Worm (Caenorhabditis elegans) whole organism, young adult: ENCODE measurements around the gene C35B1.8.
A peak's percentile ranks its signal among the peaks of the same experiment; 100 is the strongest.

Source experiments
- C17E4.6 ChIP-seq: fragments of 200-800 bp; sonication (Bioruptor generic); IDR thresholded peaks from 2 replicates; pipeline ENCODE4 v1.3.6; 2022; ENCODE audit warnings: missing genetic modification reagents, missing genetic modification characterization, missing compliant biosample characterization
- D2030.7 ChIP-seq: fragments of 200-800 bp; sonication (Bioruptor generic); IDR thresholded peaks from 2 replicates; pipeline ENCODE4 v1.3.6; 2022; ENCODE audit warnings: missing genetic modification reagents, missing genetic modification characterization, missing compliant biosample characterization
- F33H1.4 ChIP-seq: fragments of 200-800 bp; sonication (Bioruptor generic); IDR thresholded peaks from 2 replicates; pipeline ENCODE4 v1.3.6; 2022; ENCODE audit warnings: missing genetic modification reagents, missing genetic modification characterization, missing compliant biosample characterization
- F55B11.4 ChIP-seq: sonication (generic microtip); optimal IDR thresholded peaks from 2 replicates; lab custom pipeline; 2016; ENCODE audit warnings: missing compliant biosample characterization, missing genetic modification characterization, borderline replicate concordance; ENCODE audit not compliant: insufficient read depth
- F57A8.1 ChIP-seq: fragments of 200-800 bp; sonication (Bioruptor generic); optimal IDR thresholded peaks from 2 replicates; lab custom pipeline; 2018; ENCODE audit warnings: mild to moderate bottlenecking, missing genetic modification characterization, moderate library complexity, missing compliant biosample characterization
- Y53F4B.3 ChIP-seq: fragments of 200-800 bp; sonication (Bioruptor generic); IDR thresholded peaks from 2 replicates; pipeline ENCODE4 v1.3.6; 2022; ENCODE audit warnings: missing genetic modification reagents, missing genetic modification characterization, missing compliant biosample characterization
- Y53G8AR.9 ChIP-seq: fragments of 200-800 bp; sonication (Bioruptor generic); conservative IDR thresholded peaks from 2 replicates; pipeline ENCODE4 v1.3.6; 2022; ENCODE audit warnings: missing genetic modification reagents, missing genetic modification characterization, missing compliant biosample characterization
- ZK185.1 ChIP-seq: sonication (generic microtip); optimal IDR thresholded peaks from 2 replicates; lab custom pipeline; 2016; ENCODE audit warnings: mild to moderate bottlenecking, missing genetic modification characterization, missing compliant biosample characterization; ENCODE audit not compliant: poor library complexity, severe bottlenecking
- akir-1 ChIP-seq: fragments of 200-800 bp; sonication (Bioruptor generic); optimal IDR thresholded peaks from 2 replicates; lab custom pipeline; 2018; ENCODE audit warnings: mild to moderate bottlenecking, missing genetic modification characterization, moderate library complexity, missing compliant biosample characterization
- attf-3 ChIP-seq: fragments of 200-800 bp; sonication (Bioruptor generic); conservative IDR thresholded peaks from 2 replicates; pipeline ENCODE4 v1.3.6; 2022; ENCODE audit warnings: missing genetic modification reagents, missing genetic modification characterization, missing compliant biosample characterization
- ceh-27 ChIP-seq: fragments of 200-800 bp; sonication (Bioruptor generic); optimal IDR thresholded peaks from 2 replicates; lab custom pipeline; 2018; ENCODE audit warnings: mild to moderate bottlenecking, missing genetic modification characterization, moderate library complexity, missing compliant biosample characterization
- ceh-79 ChIP-seq: sonication (generic microtip); optimal IDR thresholded peaks from 2 replicates; lab custom pipeline; 2017; ENCODE audit warnings: mild to moderate bottlenecking, missing genetic modification characterization, missing compliant biosample characterization
- dpl-1 ChIP-seq: fragments of 150-350 bp; optimal IDR thresholded peaks from 2 replicates; lab custom pipeline; 2014; ENCODE audit warnings: missing biosample characterization, missing genetic modification reagents, missing genetic modification characterization
- efl-1 ChIP-seq: fragments of 150-350 bp; optimal IDR thresholded peaks from 2 replicates; lab custom pipeline; 2014; ENCODE audit warnings: missing biosample characterization, missing genetic modification reagents, missing genetic modification characterization
- hrde-1 ChIP-seq: sonication (generic microtip); optimal IDR thresholded peaks from 2 replicates; lab custom pipeline; 2016; ENCODE audit warnings: missing genetic modification characterization, mild to moderate bottlenecking, missing compliant biosample characterization, moderate library complexity, missing genotype, missing genetic modification reagents, borderline replicate concordance
- hsf-1 ChIP-seq: fragments of 200-800 bp; sonication (Bioruptor generic); IDR thresholded peaks from 2 replicates; pipeline ENCODE4 v1.3.6; 2022; ENCODE audit warnings: missing genetic modification reagents, missing genetic modification characterization, missing compliant biosample characterization
- let-607 ChIP-seq, 2 experiments: fragments of 200-800 bp in 1 of 2; sonication (Bioruptor generic) in 1 of 2; sonication (generic microtip) in 1 of 2; optimal IDR thresholded peaks; 2 replicates each; lab custom pipeline; 2016 to 2018; ENCODE audit warnings: mild to moderate bottlenecking in 2 of 2, missing compliant biosample characterization in 2 of 2, missing genetic modification characterization in 2 of 2, moderate library complexity in 2 of 2, missing genotype in 1 of 2
- lin-35 ChIP-seq, 3 experiments: fragments of 150-350 bp in 2 of 3; sonication (generic microtip) in 1 of 3; optimal IDR thresholded peaks; 2 replicates each; lab custom pipeline; 2014 to 2018; ENCODE audit warnings: missing biosample characterization in 3 of 3, missing genetic modification characterization in 3 of 3, missing genetic modification reagents in 3 of 3
- lsl-1 ChIP-seq: fragments of 200-800 bp; sonication (Bioruptor generic); optimal IDR thresholded peaks from 2 replicates; lab custom pipeline; 2018; ENCODE audit warnings: mild to moderate bottlenecking, missing genetic modification characterization, moderate library complexity, missing compliant biosample characterization
- nfya-1 ChIP-seq: sonication (generic microtip); optimal IDR thresholded peaks from 2 replicates; lab custom pipeline; 2017; ENCODE audit warnings: antibody characterized with exemption, missing compliant biosample characterization, missing genetic modification characterization, borderline replicate concordance; ENCODE audit not compliant: insufficient read depth
- nhr-179 ChIP-seq: sonication (generic microtip); optimal IDR thresholded peaks from 2 replicates; lab custom pipeline; 2016; ENCODE audit warnings: mild to moderate bottlenecking, missing genetic modification characterization, missing compliant biosample characterization
- nhr-80 ChIP-seq: sonication (generic microtip); optimal IDR thresholded peaks from 2 replicates; lab custom pipeline; 2016; ENCODE audit warnings: missing genetic modification characterization, missing compliant biosample characterization
- nhr-90 ChIP-seq: sonication (generic microtip); optimal IDR thresholded peaks from 2 replicates; lab custom pipeline; 2016; ENCODE audit warnings: missing genotype, mild to moderate bottlenecking, missing genetic modification characterization, missing compliant biosample characterization
- pha-4 ChIP-seq: fragments of 150-350 bp; sonication (generic microtip); optimal IDR thresholded peaks from 2 replicates; lab custom pipeline; 2014; ENCODE audit warnings: missing biosample characterization, missing genetic modification reagents, missing genetic modification characterization
- rec-8 ChIP-seq, 2 experiments: sonication (generic microtip); optimal IDR thresholded peaks; 2 replicates each; lab custom pipeline; 2016; ENCODE audit warnings: mild to moderate bottlenecking in 2 of 2, missing genetic modification characterization in 2 of 2, missing genetic modification reagents in 2 of 2, missing genotype in 2 of 2, missing biosample characterization in 1 of 2, missing compliant biosample characterization in 1 of 2, moderate library complexity in 1 of 2
- repo-1 ChIP-seq: sonication (generic microtip); optimal IDR thresholded peaks from 2 replicates; lab custom pipeline; 2017; ENCODE audit warnings: mild to moderate bottlenecking, missing genetic modification characterization, missing compliant biosample characterization
- rpc-1 ChIP-seq, 2 experiments: fragments of 150-350 bp in 1 of 2; sonication (generic microtip) in 1 of 2; optimal IDR thresholded peaks; 2 replicates each; lab custom pipeline; 2014 to 2018; ENCODE audit warnings: missing biosample characterization in 1 of 2, missing genetic modification characterization in 1 of 2, missing genetic modification reagents in 1 of 2, missing genotype in 1 of 2
- sea-2 ChIP-seq: fragments of 200-800 bp; sonication (Bioruptor generic); IDR thresholded peaks from 2 replicates; pipeline ENCODE4 v1.3.6; 2022; ENCODE audit warnings: missing genetic modification characterization, missing compliant biosample characterization
- snpc-1.3 ChIP-seq: sonication (generic microtip); optimal IDR thresholded peaks from 2 replicates; lab custom pipeline; 2017; ENCODE audit warnings: missing genetic modification characterization, mild to moderate bottlenecking, missing compliant biosample characterization, antibody characterized with exemption, moderate library complexity, missing genotype, missing genetic modification reagents; ENCODE audit not compliant: insufficient read depth
- unc-62 ChIP-seq: fragments of 150-350 bp; optimal IDR thresholded peaks from 2 replicates; lab custom pipeline; 2014; ENCODE audit warnings: missing biosample characterization, missing genetic modification reagents, missing genetic modification characterization
- zfh-2 ChIP-seq: fragments of 200-800 bp; sonication (Bioruptor generic); conservative IDR thresholded peaks from 2 replicates; pipeline ENCODE4 v1.3.6; 2022; ENCODE audit warnings: missing genetic modification reagents, missing genetic modification characterization, missing compliant biosample characterization
- zim-3 ChIP-seq: sonication (generic microtip); optimal IDR thresholded peaks from 2 replicates; lab custom pipeline; 2017; ENCODE audit warnings: mild to moderate bottlenecking, missing genetic modification characterization, moderate library complexity, missing compliant biosample characterization
- ztf-18 ChIP-seq: sonication (generic microtip); optimal IDR thresholded peaks from 2 replicates; lab custom pipeline; 2016; ENCODE audit warnings: missing genotype, mild to moderate bottlenecking, missing genetic modification characterization, missing compliant biosample characterization
- ztf-3 ChIP-seq: fragments of 200-800 bp; sonication (Bioruptor generic); optimal IDR thresholded peaks from 2 replicates; lab custom pipeline; 2018; ENCODE audit warnings: mild to moderate bottlenecking, missing genetic modification characterization, missing compliant biosample characterization

The C35B1.8 gene

ce11 chrIV:4117432-4117831 lies 38.6 kb upstream of the C35B1.8 start, which contains the start of gene drd-50:
Gene drd-50, plus strand, starts transcription at chrIV:4117732.
- TF ChIP-seq dpl-1 (no peak), nhr-80 (tag; lab: Kevin White, UChicago) (peak; percentile 17)

ce11 chrIV:4115634-4116033 lies 36.8 kb upstream of the C35B1.8 start, which contains the start of the genes F49F1.4 and F49F1.2:
Gene F49F1.4, minus strand, starts transcription at chrIV:4115734.
Gene F49F1.2, plus strand, starts transcription at chrIV:4115943.
- TF ChIP-seq attf-3 (GFP tag; lab: Robert Waterston, UW) (no peak), C17E4.6 (GFP tag; lab: Robert Waterston, UW) (no peak), snpc-1.3 (tag; lab: Kevin White, UChicago) (no peak), Y53F4B.3 (GFP tag; lab: Robert Waterston, UW) (no peak), rec-8 (tag; optimal IDR thresholded peaks at IDR 0.05; lab: Kevin White, UChicago) (no peak), repo-1 (tag; lab: Kevin White, UChicago) (no peak), lsl-1 (no peak), zim-3 (tag; lab: Kevin White, UChicago) (no peak), nhr-90 (tag; lab: Kevin White, UChicago) (no peak), let-607 (tag; optimal IDR thresholded peaks at IDR 0.05; lab: Kevin White, UChicago) (no peak), F55B11.4 (tag; lab: Kevin White, UChicago) (no peak), zfh-2 (GFP tag; lab: Robert Waterston, UW) (no peak), lin-35 (GFP tag; optimal IDR thresholded peaks at IDR 0.05; lab: Kevin White, UChicago) (no peak), efl-1 (GFP tag; lab: Kevin White, UChicago) (no peak), F33H1.4 (GFP tag; lab: Robert Waterston, UW) (no peak), ceh-79 (no peak), ztf-18 (no peak)

DNA sequence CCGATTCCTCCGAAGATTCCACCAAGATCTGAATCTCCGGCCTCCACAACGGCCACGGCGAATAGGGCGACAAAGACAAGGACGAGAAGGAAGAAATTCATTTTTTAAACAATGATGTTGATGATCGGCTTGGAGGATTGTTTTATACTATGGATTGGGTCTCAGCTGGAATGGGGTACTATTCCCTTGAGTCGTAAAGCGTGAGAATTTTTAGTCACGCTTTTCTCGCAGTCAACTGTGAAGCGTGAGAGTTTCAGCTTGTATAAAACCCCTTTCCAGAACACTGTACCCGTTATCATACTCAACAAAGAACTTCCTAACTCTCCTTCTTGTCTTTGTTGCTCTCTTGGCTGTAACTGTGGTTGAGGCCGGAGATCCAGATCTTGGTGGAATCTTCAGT lies 35.7 kb upstream of the C35B1.8 start, which contains the start of gene F49F1.15:
TSS of gene F49F1.15 (minus strand) at position 101 of the 400 bp plus-strand sequence.
- TF ChIP-seq ceh-79 (no peak), D2030.7 (GFP tag; lab: Robert Waterston, UW) (no peak), ZK185.1 (tag; lab: Kevin White, UChicago) (no peak)

ce11 chrIV:4112387-4112786 lies 33.6 kb upstream of the C35B1.8 start, which contains the start of gene F49F1.14:
Gene F49F1.14, minus strand, starts transcription at chrIV:4112487.
- TF ChIP-seq nfya-1 (tag; lab: Kevin White, UChicago) (no peak), C17E4.6 (GFP tag; lab: Robert Waterston, UW) (no peak), hsf-1 (GFP tag; lab: Robert Waterston, UW) (no peak), rpc-1 (optimal IDR thresholded peaks at IDR 0.05; lab: Kevin White, UChicago) (no peak), rpc-1 (tag; optimal IDR thresholded peaks at IDR 0.05; lab: Kevin White, UChicago) (no peak), nhr-179 (tag; lab: Kevin White, UChicago) (no peak), unc-62 (GFP tag; lab: Kevin White, UChicago) (no peak), Y53G8AR.9 (GFP tag; lab: Robert Waterston, UW) (no peak), ztf-3 (GFP tag; lab: Kevin White, UChicago) (no peak), sea-2 (no peak), Y53F4B.3 (GFP tag; lab: Robert Waterston, UW) (no peak), pha-4 (tag; lab: Kevin White, UChicago) (no peak), akir-1 (GFP tag; lab: Kevin White, UChicago) (no peak), F57A8.1 (GFP tag; lab: Kevin White, UChicago) (no peak), ceh-27 (GFP tag; lab: Kevin White, UChicago) (no peak), hrde-1 (tag; lab: Kevin White, UChicago) (no peak)
